Worm (Caenorhabditis elegans): ENCODE data around the gene sap-49.

DNA sequence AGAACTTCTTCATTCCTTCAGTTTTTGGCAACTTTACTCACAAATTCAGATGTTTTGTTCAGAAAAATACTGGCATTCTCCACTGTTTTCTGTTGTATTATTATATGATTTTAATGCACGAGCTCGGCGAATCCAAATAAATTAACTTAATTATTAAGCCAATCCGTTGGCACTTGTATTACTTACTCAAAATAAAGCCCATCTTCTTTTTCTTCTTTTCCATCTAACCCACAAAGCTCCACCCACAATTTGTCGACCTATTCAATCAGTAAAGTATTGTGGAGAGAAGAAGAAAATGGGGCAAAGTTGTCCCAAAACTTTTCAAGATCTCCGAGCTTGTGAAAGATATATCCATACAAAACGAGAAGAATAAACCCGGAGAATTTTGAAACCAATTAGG is 44.3 kb downstream of the sap-49 start:
- TF ChIP-seq unc-62 (GFP tag; optimal IDR thresholded peaks at IDR 0.05) (no peak), nhr-11 (tag; optimal IDR thresholded peaks at IDR 0.05) (no peak), dmd-4 (tag; optimal IDR thresholded peaks at IDR 0.05) (no peak), ztf-4 (tag; optimal IDR thresholded peaks at IDR 0.05) (no peak), zag-1 (tag; optimal IDR thresholded peaks at IDR 0.05) (no peak), lin-13 (GFP tag; optimal IDR thresholded peaks at IDR 0.05) (no peak)
